Fruit fly (Drosophila melanogaster): ENCODE results near the gene CG14459.

- TF ChIP-seq h (optimal IDR thresholded peaks at IDR 0.05) (no peak), insv (optimal IDR thresholded peaks at IDR 0.05) (no peak), psq (optimal IDR thresholded peaks at IDR 0.05) (no peak), Myc (optimal IDR thresholded peaks at IDR 0.05) (no peak), ttk (optimal IDR thresholded peaks at IDR 0.05) (no peak)
These were observed 9.1 kb upstream of the CG14459 start, which contains the start of gene CG33768 for dm6 chr3L:22646863-22647262.
